Fruit fly (Drosophila melanogaster): ENCODE data around the gene NTPase.

Gene NTPase

dm6 chr2L:2861140-2861884 lies 24.3 kb downstream of the NTPase start:
- TF ChIP-seq az2 (GFP tag; optimal IDR thresholded peaks at IDR 0.05) (no peak), sens (GFP tag) (peak; percentile 71), Fer1 (GFP tag; optimal IDR thresholded peaks at IDR 0.05) (peak; percentile 24), HLHmδ (GFP tag; optimal IDR thresholded peaks at IDR 0.05) (peak; percentile 63), CG14014 (GFP tag; IDR thresholded peaks at IDR 0.05) (peak; percentile 28; the same call in 1 of the 2 replicates), CG4328 (GFP tag; optimal IDR thresholded peaks at IDR 0.05) (peak; percentile 34), Blimp-1 (GFP tag; optimal IDR thresholded peaks at IDR 0.05) (peak; percentile 7), CG31365 (tag; optimal IDR thresholded peaks at IDR 0.05) (peak; percentile 30), CG1024 (GFP tag; IDR thresholded peaks at IDR 0.05) (no peak), CG10431 (GFP tag; optimal IDR thresholded peaks at IDR 0.05) (peak; percentile 50), Dbx (GFP tag; IDR thresholded peaks at IDR 0.05) (peak; percentile 7; the same call in 1 of the 3 replicates), gce (GFP tag; IDR thresholded peaks at IDR 0.05) (peak; percentile 11; the same call in 1 of the 3 replicates), gcm (GFP tag; optimal IDR thresholded peaks at IDR 0.05) (peak; percentile 29), sd (tag; optimal IDR thresholded peaks at IDR 0.05) (peak; percentile 15), CG4820 (GFP tag; optimal IDR thresholded peaks at IDR 0.05) (no peak), ci (GFP tag; IDR thresholded peaks at IDR 0.05) (peak; percentile 77), sqz (GFP tag; optimal IDR thresholded peaks at IDR 0.05) (peak; percentile 74), HmgZ (tag; optimal IDR thresholded peaks at IDR 0.05) (peak; percentile 21), salm (tag; optimal IDR thresholded peaks at IDR 0.05) (peak; percentile 12), CG7745 (tag; optimal IDR thresholded peaks at IDR 0.05) (peak; percentile 46), Xrp1 (GFP tag; IDR thresholded peaks at IDR 0.05) (peak; percentile 39; the same call in 1 of the 2 replicates), pfk (GFP tag; optimal IDR thresholded peaks at IDR 0.05) (peak; percentile 22), CG3847 (GFP tag; IDR thresholded peaks at IDR 0.05) (no peak), otp (GFP tag; IDR thresholded peaks at IDR 0.05) (0 out of 3 replicates have a peak, but pooled peaks have one; percentile 30), CG15601 (tag; optimal IDR thresholded peaks at IDR 0.05) (peak; percentile 47), CG12071 (GFP tag; optimal IDR thresholded peaks at IDR 0.05) (peak; percentile 50), insv (GFP tag; optimal IDR thresholded peaks at IDR 0.05) (no peak), lab (GFP tag; optimal IDR thresholded peaks at IDR 0.05) (peak; percentile 64), Med (GFP tag) (peak; percentile 81), CG17385 (GFP tag; optimal IDR thresholded peaks at IDR 0.05) (peak; percentile 7), sob (GFP tag; IDR thresholded peaks at IDR 0.05) (peak; percentile 57), onecut (GFP tag; IDR thresholded peaks at IDR 0.05) (peak; percentile 19; the same call in 1 of the 2 replicates), CG13894 (tag; optimal IDR thresholded peaks at IDR 0.05) (peak; percentile 99), CG7928 (GFP tag; optimal IDR thresholded peaks at IDR 0.05) (no peak), hkb (optimal IDR thresholded peaks at IDR 0.05) (no peak), hkb (GFP tag; IDR thresholded peaks at IDR 0.05) (peak; percentile 16; the same call in 1 of the 2 replicates), CG6175 (GFP tag; IDR thresholded peaks at IDR 0.05) (no peak), CG10543 (GFP tag; optimal IDR thresholded peaks at IDR 0.05) (peak; percentile 72), z (GFP tag; IDR thresholded peaks at IDR 0.05) (peak; percentile 94), peb (GFP tag; IDR thresholded peaks at IDR 0.05) (no peak), Gsc (GFP tag; IDR thresholded peaks at IDR 0.05) (no peak), gcm2 (GFP tag; optimal IDR thresholded peaks at IDR 0.05) (no peak), chinmo (GFP tag; IDR thresholded peaks at IDR 0.05; ENCODE audit: partially characterized antibody) (peak; percentile 91; the same call in 3 of the 4 replicates), Hmr (GFP tag; optimal IDR thresholded peaks at IDR 0.05) (peak; percentile 23), fd64A (GFP tag; optimal IDR thresholded peaks at IDR 0.05) (peak; percentile 39), Sin3A (optimal IDR thresholded peaks at IDR 0.05) (no peak), bbx (GFP tag; IDR thresholded peaks at IDR 0.05; ENCODE audit: partially characterized antibody) (0 out of 2 replicates have a peak, but pooled peaks have one; percentile 34), kni (GFP tag; optimal IDR thresholded peaks at IDR 0.05) (peak; percentile 96), sens-2 (GFP tag; IDR thresholded peaks at IDR 0.05) (0 out of 2 replicates have a peak, but pooled peaks have one; percentile 4)

Data from whole organism, embryonic.